Fruit fly (Drosophila melanogaster) whole organism, embryonic: Measurements from ENCODE around the gene dwg.

Source experiments
- Abd-B ChIP-seq: fragments of 200-800 bp; sonication (Bioruptor generic); optimal IDR thresholded peaks from 2 replicates; lab custom pipeline; 2018; ENCODE audit warnings: missing biosample characterization, mild to moderate bottlenecking, missing genetic modification characterization, moderate library complexity
- Asciz ChIP-seq: fragments of 200-800 bp; sonication (Bioruptor generic); optimal IDR thresholded peaks from 2 replicates; lab custom pipeline; 2017; ENCODE audit warnings: missing biosample characterization, mild to moderate bottlenecking, missing genetic modification characterization, missing genetic modification reagents
- BtbVII ChIP-seq: fragments of 200-800 bp; sonication (Bioruptor generic); optimal IDR thresholded peaks from 3 replicates; lab custom pipeline; 2017; ENCODE audit warnings: missing biosample characterization, mild to moderate bottlenecking, missing genetic modification characterization
- CG10147 ChIP-seq: fragments of 200-800 bp; sonication (Bioruptor generic); optimal IDR thresholded peaks from 2 replicates; lab custom pipeline; 2019; ENCODE audit warnings: missing biosample characterization, mild to moderate bottlenecking, missing genetic modification characterization, moderate library complexity
- CG10209 ChIP-seq: fragments of 200-800 bp; sonication (Bioruptor generic); optimal IDR thresholded peaks from 3 replicates; lab custom pipeline; 2017; ENCODE audit warnings: missing biosample characterization, mild to moderate bottlenecking, missing genetic modification characterization, missing genetic modification reagents
- CG10321 ChIP-seq: fragments of 200-800 bp; sonication (Bioruptor generic); IDR thresholded peaks from 2 replicates; pipeline ENCODE4 v1.3.6; 2022; ENCODE audit warnings: missing biosample characterization, missing genetic modification characterization
- CG10565 ChIP-seq: fragments of 200-800 bp; sonication (Bioruptor generic); optimal IDR thresholded peaks from 3 replicates; lab custom pipeline; 2016; ENCODE audit warnings: missing biosample characterization, mild to moderate bottlenecking, missing genetic modification characterization
- CG12071 ChIP-seq: fragments of 200-800 bp; sonication (Bioruptor generic); optimal IDR thresholded peaks from 3 replicates; lab custom pipeline; 2018; ENCODE audit warnings: missing biosample characterization, mild to moderate bottlenecking, missing genetic modification characterization
- CG12219 ChIP-seq: fragments of 200-800 bp; sonication (Bioruptor generic); optimal IDR thresholded peaks from 3 replicates; lab custom pipeline; 2018; ENCODE audit warnings: missing biosample characterization, mild to moderate bottlenecking, missing genetic modification characterization
- CG12769 ChIP-seq: fragments of 200-800 bp; sonication (Bioruptor generic); optimal IDR thresholded peaks from 2 replicates; lab custom pipeline; 2019; ENCODE audit warnings: missing biosample characterization, mild to moderate bottlenecking, missing genetic modification characterization, moderate library complexity
- CG13424 ChIP-seq: fragments of 200-800 bp; sonication (Bioruptor generic); optimal IDR thresholded peaks from 2 replicates; lab custom pipeline; 2019; ENCODE audit warnings: missing biosample characterization, mild to moderate bottlenecking, missing genetic modification characterization, moderate library complexity
- CG14014 ChIP-seq: fragments of 200-800 bp; sonication (Bioruptor generic); IDR thresholded peaks from 2 replicates; pipeline ENCODE4 v1.3.6; 2022; ENCODE audit warnings: missing biosample characterization, missing genetic modification characterization
- CG15269 ChIP-seq: fragments of 200-800 bp; sonication (Bioruptor generic); optimal IDR thresholded peaks from 2 replicates; lab custom pipeline; 2018; ENCODE audit warnings: missing biosample characterization, mild to moderate bottlenecking, missing genetic modification characterization, moderate library complexity
- CG16815 ChIP-seq: fragments of 200-800 bp; sonication (Bioruptor generic); optimal IDR thresholded peaks from 3 replicates; lab custom pipeline; 2017; ENCODE audit warnings: missing biosample characterization, mild to moderate bottlenecking, missing genetic modification characterization
- CG17328 ChIP-seq: fragments of 200-800 bp; sonication (Bioruptor generic); IDR thresholded peaks from 2 replicates; pipeline ENCODE4 v1.3.6; 2022; ENCODE audit warnings: missing biosample characterization, missing genetic modification characterization
- CG17612 ChIP-seq: fragments of 200-800 bp; sonication (Bioruptor generic); IDR thresholded peaks from 2 replicates; pipeline ENCODE4 v1.3.6; 2022; ENCODE audit warnings: missing biosample characterization, missing genetic modification characterization
- CG2129 ChIP-seq: fragments of 200-800 bp; sonication (Bioruptor generic); IDR thresholded peaks from 2 replicates; pipeline ENCODE4 v1.3.6; 2022; ENCODE audit warnings: missing biosample characterization, missing genetic modification characterization; ENCODE audit not compliant: partially characterized antibody
- CG33557 ChIP-seq: fragments of 200-800 bp; sonication (Bioruptor generic); optimal IDR thresholded peaks from 2 replicates; lab custom pipeline; 2019; ENCODE audit warnings: missing biosample characterization, mild to moderate bottlenecking, missing genetic modification characterization, moderate library complexity
- CG3847 ChIP-seq: fragments of 200-800 bp; sonication (Bioruptor generic); IDR thresholded peaks from 2 replicates; pipeline ENCODE4 v1.3.6; 2022; ENCODE audit warnings: missing biosample characterization, missing genetic modification characterization
- CG4404 ChIP-seq: fragments of 200-800 bp; sonication (Bioruptor generic); IDR thresholded peaks from 2 replicates; pipeline ENCODE4 v1.3.6; 2022; ENCODE audit warnings: missing biosample characterization, missing genetic modification characterization
- CG4707 ChIP-seq: fragments of 200-800 bp; sonication (Bioruptor generic); optimal IDR thresholded peaks from 2 replicates; lab custom pipeline; 2018; ENCODE audit warnings: missing biosample characterization, mild to moderate bottlenecking, missing genetic modification characterization, moderate library complexity
- CG4730 ChIP-seq: fragments of 200-800 bp; sonication (Bioruptor generic); IDR thresholded peaks from 2 replicates; pipeline ENCODE4 v1.3.6; 2022; ENCODE audit warnings: missing biosample characterization, missing genetic modification characterization
- CG5245 ChIP-seq: fragments of 200-800 bp; sonication (Bioruptor generic); optimal IDR thresholded peaks from 3 replicates; lab custom pipeline; 2016; ENCODE audit warnings: missing biosample characterization, missing genetic modification characterization
- CG6689 ChIP-seq: fragments of 200-800 bp; sonication (Bioruptor generic); IDR thresholded peaks from 2 replicates; pipeline ENCODE4 v1.3.6; 2022; ENCODE audit warnings: missing biosample characterization, missing genetic modification characterization
- CG7357 ChIP-seq: fragments of 200-800 bp; sonication (Bioruptor generic); IDR thresholded peaks from 3 replicates; pipeline ENCODE4 v1.3.6; 2022; ENCODE audit warnings: missing biosample characterization, missing genetic modification characterization
- CG7556 ChIP-seq: fragments of 200-800 bp; sonication (Bioruptor generic); optimal IDR thresholded peaks from 2 replicates; lab custom pipeline; 2017; ENCODE audit warnings: missing biosample characterization, mild to moderate bottlenecking, missing genetic modification characterization
- CG8944 ChIP-seq: fragments of 200-800 bp; sonication (Bioruptor generic); optimal IDR thresholded peaks from 3 replicates; lab custom pipeline; 2016; ENCODE audit warnings: missing biosample characterization, missing genetic modification characterization
- Drgx ChIP-seq: fragments of 200-800 bp; sonication (Bioruptor generic); IDR thresholded peaks from 2 replicates; pipeline ENCODE4 v1.3.6; 2022; ENCODE audit warnings: missing biosample characterization, missing genetic modification characterization
- Lim3 ChIP-seq: fragments of 200-800 bp; sonication (Bioruptor generic); IDR thresholded peaks from 2 replicates; pipeline ENCODE4 v1.3.6; 2022; ENCODE audit warnings: missing biosample characterization, missing genetic modification characterization
- Sox100B ChIP-seq: fragments of 200-800 bp; sonication (Bioruptor generic); optimal IDR thresholded peaks from 3 replicates; lab custom pipeline; 2018; ENCODE audit warnings: missing biosample characterization, mild to moderate bottlenecking, missing genetic modification characterization
- ab ChIP-seq: fragments of 200-800 bp; sonication (Bioruptor generic); optimal IDR thresholded peaks from 2 replicates; lab custom pipeline; 2016; ENCODE audit warnings: missing biosample characterization, missing genetic modification characterization
- br ChIP-seq: fragments of >200 bp; optimal IDR thresholded peaks from 2 replicates; lab custom pipeline; 2017
- cato ChIP-seq: fragments of 200-800 bp; sonication (Bioruptor generic); optimal IDR thresholded peaks from 2 replicates; lab custom pipeline; 2016; ENCODE audit warnings: missing biosample characterization, missing genetic modification characterization, borderline replicate concordance
- chinmo ChIP-seq: fragments of 200-800 bp; sonication (Bioruptor generic); IDR thresholded peaks from 4 replicates; pipeline ENCODE4 v1.3.6; 2022; ENCODE audit warnings: missing biosample characterization, missing genetic modification characterization; ENCODE audit not compliant: partially characterized antibody
- dm ChIP-seq: fragments of 200-800 bp; sonication (Bioruptor generic); optimal IDR thresholded peaks from 3 replicates; lab custom pipeline; 2016; ENCODE audit warnings: missing biosample characterization, missing genetic modification characterization
- exex ChIP-seq: fragments of 200-800 bp; sonication (Bioruptor generic); optimal IDR thresholded peaks from 4 replicates; lab custom pipeline; 2018; ENCODE audit warnings: missing biosample characterization, mild to moderate bottlenecking, missing genetic modification characterization, moderate library complexity
- ftz-f1 ChIP-seq: fragments of 200-800 bp; sonication (Bioruptor generic); optimal IDR thresholded peaks from 2 replicates; lab custom pipeline; 2016; ENCODE audit warnings: missing biosample characterization, missing genetic modification characterization
- gsb ChIP-seq: fragments of 200-800 bp; sonication (Bioruptor generic); IDR thresholded peaks from 2 replicates; pipeline ENCODE4 v1.3.6; 2022; ENCODE audit warnings: missing biosample characterization, missing genetic modification characterization
- hkb ChIP-seq, 2 experiments: fragments of 200-800 bp in 1 of 2; fragments of >200 bp in 1 of 2; sonication (Bioruptor generic) in 1 of 2; IDR thresholded peaks in 1 of 2; optimal IDR thresholded peaks in 1 of 2; 2 replicates each; pipeline versions ENCODE4 v1.3.6 to Lab custom; 2017 to 2022; ENCODE audit warnings: missing biosample characterization in 1 of 2, missing genetic modification characterization in 1 of 2
- jigr1 ChIP-seq: fragments of 200-800 bp; sonication (Bioruptor generic); IDR thresholded peaks from 3 replicates; pipeline ENCODE4 v1.3.6; 2022; ENCODE audit warnings: missing biosample characterization, missing genetic modification characterization
- jumu ChIP-seq: fragments of 200-800 bp; sonication (Bioruptor generic); optimal IDR thresholded peaks from 3 replicates; lab custom pipeline; 2016; ENCODE audit warnings: missing biosample characterization, missing genetic modification characterization
- nmo ChIP-seq: fragments of 200-800 bp; sonication (Bioruptor generic); optimal IDR thresholded peaks from 2 replicates; lab custom pipeline; 2018; ENCODE audit warnings: missing biosample characterization, mild to moderate bottlenecking, missing genetic modification characterization, moderate library complexity
- org-1 ChIP-seq: fragments of 200-800 bp; sonication (Bioruptor generic); optimal IDR thresholded peaks from 2 replicates; lab custom pipeline; 2017; ENCODE audit warnings: missing biosample characterization, missing genetic modification characterization
- pb ChIP-seq: fragments of 200-800 bp; sonication (Bioruptor generic); optimal IDR thresholded peaks from 3 replicates; lab custom pipeline; 2016; ENCODE audit warnings: missing biosample characterization, missing genetic modification characterization
- pum ChIP-seq: fragments of 200-800 bp; sonication (Bioruptor generic); optimal IDR thresholded peaks from 2 replicates; lab custom pipeline; 2016; ENCODE audit warnings: missing biosample characterization, missing genetic modification characterization
- ro ChIP-seq: fragments of 200-800 bp; sonication (Bioruptor generic); IDR thresholded peaks from 2 replicates; pipeline ENCODE4 v1.3.6; 2022; ENCODE audit warnings: missing biosample characterization, missing genetic modification characterization
- so ChIP-seq: fragments of 200-800 bp; sonication (Bioruptor generic); IDR thresholded peaks from 3 replicates; pipeline ENCODE4 v1.3.6; 2022; ENCODE audit warnings: missing biosample characterization, missing genetic modification characterization
- sr ChIP-seq: fragments of 200-800 bp; sonication (Bioruptor generic); IDR thresholded peaks from 3 replicates; pipeline ENCODE4 v1.3.6; 2022; ENCODE audit warnings: missing biosample characterization, missing genetic modification characterization
- tin ChIP-seq: fragments of 200-800 bp; sonication (Bioruptor generic); optimal IDR thresholded peaks from 3 replicates; lab custom pipeline; 2016; ENCODE audit warnings: missing biosample characterization, missing genetic modification characterization
- tio ChIP-seq: fragments of 200-800 bp; sonication (Bioruptor generic); optimal IDR thresholded peaks from 2 replicates; lab custom pipeline; 2017; ENCODE audit warnings: missing biosample characterization, missing genetic modification characterization, inconsistent platforms
- wor ChIP-seq: fragments of 200-800 bp; sonication (Bioruptor generic); IDR thresholded peaks from 2 replicates; pipeline ENCODE4 v1.3.6; 2022; ENCODE audit warnings: missing biosample characterization, missing genetic modification characterization

Gene dwg

DNA sequence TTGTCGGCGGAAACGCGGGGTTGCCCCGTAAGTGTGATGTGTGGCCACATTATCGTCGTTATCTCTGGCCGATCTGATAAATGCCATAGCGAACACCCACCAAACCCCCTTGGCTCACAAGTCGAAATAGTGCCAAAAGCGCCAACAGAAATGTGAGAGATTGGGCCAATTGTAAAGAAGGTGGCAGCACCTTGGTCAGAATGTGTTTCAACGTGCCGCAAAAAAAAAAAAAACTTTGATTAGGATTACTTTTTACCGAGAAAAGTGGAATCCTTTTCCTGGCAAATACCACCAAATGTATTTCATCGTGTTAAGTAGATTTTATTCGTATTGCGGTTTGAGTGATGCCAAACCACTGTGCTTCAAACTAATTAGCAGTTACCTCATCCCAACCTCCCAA, 15.5 kb downstream of the dwg start (continued):
- TF ChIP-seq wor (GFP tag; lab: Robert Waterston, UW) (peak; percentile 47; the same call in 1 of the 2 replicates), exex (peak; percentile 85), jumu (GFP tag; lab: Kevin White, UChicago) (peak; percentile 84), CG4707 (no peak), dm (GFP tag; lab: Kevin White, UChicago) (peak; percentile 59), CG2129 (GFP tag; lab: Robert Waterston, UW) (no peak), CG3847 (peak; percentile 90), BtbVII (GFP tag; lab: Kevin White, UChicago) (peak; percentile 85), sr (GFP tag; lab: Robert Waterston, UW) (peak; percentile 74; the same call in 2 of the 3 replicates), CG4730 (GFP tag; lab: Robert Waterston, UW) (peak; percentile 83), nmo (peak; percentile 62), jigr1 (peak; percentile 78; the same call in 2 of the 3 replicates), CG12219 (GFP tag; lab: Kevin White, UChicago) (peak; percentile 65), CG10565 (GFP tag; lab: Kevin White, UChicago) (no peak), CG10321 (peak; percentile 72), CG5245 (peak; percentile 53), CG8944 (GFP tag; lab: Kevin White, UChicago) (peak; percentile 77), CG14014 (peak; percentile 92), CG10147 (GFP tag; lab: Kevin White, UChicago) (peak; percentile 35), Asciz (GFP tag; lab: Kevin White, UChicago) (peak; percentile 47), br (lab: Kevin White, UChicago) (no peak), org-1 (peak; percentile 69), CG17328 (GFP tag; lab: Robert Waterston, UW) (peak; percentile 82), CG17612 (GFP tag; lab: Robert Waterston, UW) (peak; percentile 40; the same call in 1 of the 2 replicates), pum (GFP tag; lab: Kevin White, UChicago) (peak; percentile 50), tio (GFP tag; lab: Kevin White, UChicago) (peak; percentile 69), CG10209 (GFP tag; lab: Kevin White, UChicago) (peak; percentile 81), CG6689 (GFP tag; lab: Robert Waterston, UW) (peak; percentile 84), pb (peak; percentile 53), CG12071 (GFP tag; lab: Kevin White, UChicago) (peak; percentile 54), Sox100B (GFP tag; lab: Kevin White, UChicago) (peak; percentile 43), ro (GFP tag; lab: Robert Waterston, UW) (no peak), ab (peak; percentile 64), Abd-B (GFP tag; lab: Kevin White, UChicago) (peak; percentile 69), gsb (peak; percentile 91), CG13424 (tag; lab: Kevin White, UChicago) (peak; percentile 74), Lim3 (peak; percentile 53; the same call in 1 of the 2 replicates), CG33557 (GFP tag; lab: Kevin White, UChicago) (no peak), ftz-f1 (GFP tag; lab: Kevin White, UChicago) (no peak), tin (peak; percentile 50), Drgx (peak; percentile 64), chinmo (no peak), so (GFP tag; lab: Robert Waterston, UW) (peak; percentile 85), CG7357 (peak; percentile 75), CG7556 (GFP tag; lab: Kevin White, UChicago) (peak; percentile 59), CG16815 (peak; percentile 56), CG12769 (tag; lab: Kevin White, UChicago) (peak; percentile 71), hkb (optimal IDR thresholded peaks at IDR 0.05; lab: Kevin White, UChicago) (no peak), hkb (GFP tag; IDR thresholded peaks at IDR 0.05; lab: Robert Waterston, UW) (peak; percentile 88), CG15269 (tag; lab: Kevin White, UChicago) (peak; percentile 90), cato (GFP tag; lab: Kevin White, UChicago) (no peak), CG4404 (peak; percentile 63)
